Fruit fly (Drosophila melanogaster) whole organism, embryonic: Measurements from ENCODE around the gene Tsp29Fa.

Source experiments
- Aef1 ChIP-seq: fragments of 200-800 bp; sonication (Bioruptor generic); IDR thresholded peaks from 3 replicates; pipeline ENCODE4 v1.3.6; 2022; ENCODE audit warnings: missing biosample characterization, missing genetic modification characterization
- Atf3 ChIP-seq: fragments of 200-800 bp; sonication (Bioruptor generic); optimal IDR thresholded peaks from 3 replicates; lab custom pipeline; 2016; ENCODE audit warnings: missing biosample characterization, missing genetic modification characterization
- Awh ChIP-seq: fragments of 200-800 bp; sonication (Bioruptor generic); IDR thresholded peaks from 2 replicates; pipeline ENCODE4, ENCODE4 v1.3.6; 2022; ENCODE audit warnings: missing biosample characterization, missing genetic modification characterization
- CG12155 ChIP-seq: fragments of 200-800 bp; sonication (Bioruptor generic); optimal IDR thresholded peaks from 3 replicates; lab custom pipeline; 2016; ENCODE audit warnings: missing biosample characterization, missing genetic modification characterization
- CG1233 ChIP-seq: fragments of 200-800 bp; sonication (Bioruptor generic); optimal IDR thresholded peaks from 4 replicates; lab custom pipeline; 2018; ENCODE audit warnings: missing biosample characterization, mild to moderate bottlenecking, missing genetic modification characterization
- CG12744 ChIP-seq: fragments of 200-800 bp; sonication (Bioruptor generic); optimal IDR thresholded peaks from 2 replicates; lab custom pipeline; 2016; ENCODE audit warnings: missing biosample characterization, missing genetic modification characterization
- CG17802 ChIP-seq: fragments of 200-800 bp; sonication (Bioruptor generic); optimal IDR thresholded peaks from 2 replicates; lab custom pipeline; 2018; ENCODE audit warnings: missing biosample characterization, mild to moderate bottlenecking, missing genetic modification characterization, moderate library complexity
- CG1792 ChIP-seq: fragments of 200-800 bp; sonication (Bioruptor generic); optimal IDR thresholded peaks from 2 replicates; lab custom pipeline; 2016; ENCODE audit warnings: missing biosample characterization, missing genetic modification characterization
- CG1832 ChIP-seq: fragments of 200-800 bp; sonication (Bioruptor generic); optimal IDR thresholded peaks from 2 replicates; lab custom pipeline; 2017; ENCODE audit warnings: missing biosample characterization, mild to moderate bottlenecking, missing genetic modification characterization, inconsistent platforms
- CG2116 ChIP-seq: fragments of 200-800 bp; sonication (Bioruptor generic); optimal IDR thresholded peaks from 3 replicates; lab custom pipeline; 2018; ENCODE audit warnings: missing biosample characterization, mild to moderate bottlenecking, missing genetic modification characterization
- CG30020 ChIP-seq: fragments of 200-800 bp; optimal IDR thresholded peaks from 2 replicates; lab custom pipeline; 2019; ENCODE audit warnings: missing biosample characterization, mild to moderate bottlenecking, missing genetic modification characterization, moderate library complexity
- CG30403 ChIP-seq: fragments of 200-800 bp; sonication (Bioruptor generic); optimal IDR thresholded peaks from 3 replicates; lab custom pipeline; 2016; ENCODE audit warnings: missing biosample characterization, missing genetic modification characterization
- CG4730 ChIP-seq: fragments of 200-800 bp; sonication (Bioruptor generic); IDR thresholded peaks from 2 replicates; pipeline ENCODE4 v1.3.6; 2022; ENCODE audit warnings: missing biosample characterization, missing genetic modification characterization
- CG8290 ChIP-seq, 3 experiments: fragments of 200-800 bp; sonication (Bioruptor generic); optimal IDR thresholded peaks; 2 replicates each; lab custom pipeline; 2016 to 2019; ENCODE audit warnings: missing biosample characterization in 3 of 3, missing genetic modification characterization in 3 of 3, mild to moderate bottlenecking in 2 of 3, moderate library complexity in 1 of 3
- CG8765 ChIP-seq: fragments of 200-800 bp; sonication (Bioruptor generic); IDR thresholded peaks from 2 replicates; pipeline ENCODE4 v1.3.6; 2022; ENCODE audit warnings: missing biosample characterization, missing genetic modification characterization
- CG8924 ChIP-seq: fragments of 200-800 bp; optimal IDR thresholded peaks from 3 replicates; lab custom pipeline; 2019; ENCODE audit warnings: missing biosample characterization, mild to moderate bottlenecking, missing genetic modification characterization, moderate library complexity
- CG9727 ChIP-seq: fragments of 200-800 bp; sonication (Bioruptor generic); optimal IDR thresholded peaks from 3 replicates; lab custom pipeline; 2017; ENCODE audit warnings: missing biosample characterization, mild to moderate bottlenecking, missing genetic modification characterization
- CG9876 ChIP-seq: fragments of 200-800 bp; sonication (Bioruptor generic); optimal IDR thresholded peaks from 2 replicates; lab custom pipeline; 2016; ENCODE audit warnings: missing biosample characterization, missing genetic modification characterization
- Dad ChIP-seq: fragments of 200-800 bp; sonication (Bioruptor generic); optimal IDR thresholded peaks from 3 replicates; lab custom pipeline; 2016; ENCODE audit warnings: missing biosample characterization, missing genetic modification characterization
- Deaf1 ChIP-seq: fragments of 200-800 bp; optimal IDR thresholded peaks from 3 replicates; lab custom pipeline; 2019; ENCODE audit warnings: missing biosample characterization, mild to moderate bottlenecking, missing genetic modification characterization, moderate library complexity
- Doc2 ChIP-seq: fragments of 200-800 bp; sonication (Bioruptor generic); IDR thresholded peaks from 2 replicates; pipeline ENCODE4 v1.3.6; 2022; ENCODE audit warnings: missing biosample characterization, missing genetic modification characterization
- Doc3 ChIP-seq: fragments of 200-800 bp; sonication (Bioruptor generic); IDR thresholded peaks from 3 replicates; pipeline ENCODE4 v1.3.6; 2022; ENCODE audit warnings: missing biosample characterization, missing genetic modification characterization; ENCODE audit not compliant: partially characterized antibody
- Elba2 ChIP-seq: fragments of 200-800 bp; sonication (Bioruptor generic); optimal IDR thresholded peaks from 3 replicates; lab custom pipeline; 2016; ENCODE audit warnings: missing biosample characterization, missing genetic modification characterization
- Ets65A ChIP-seq: fragments of 200-800 bp; sonication (Bioruptor generic); peaks from one replicate; lab custom pipeline; 2016; ENCODE audit warnings: missing biosample characterization, missing genetic modification characterization
- H15 ChIP-seq: fragments of 200-800 bp; sonication (Bioruptor generic); IDR thresholded peaks from 3 replicates; pipeline ENCODE4 v1.3.6; 2022; ENCODE audit warnings: missing biosample characterization, missing genetic modification characterization
- Hmx ChIP-seq: fragments of 200-800 bp; sonication (Bioruptor generic); optimal IDR thresholded peaks from 2 replicates; lab custom pipeline; 2016; ENCODE audit warnings: missing biosample characterization, missing genetic modification characterization
- Hr3 ChIP-seq: fragments of 200-800 bp; sonication (Bioruptor generic); optimal IDR thresholded peaks from 3 replicates; lab custom pipeline; 2016; ENCODE audit warnings: missing biosample characterization, missing genetic modification characterization
- Mes4 ChIP-seq: fragments of 200-800 bp; sonication (Bioruptor generic); optimal IDR thresholded peaks from 2 replicates; lab custom pipeline; 2016; ENCODE audit warnings: missing biosample characterization, missing genetic modification characterization
- Mrtf ChIP-seq: fragments of 200-800 bp; sonication (Bioruptor generic); IDR thresholded peaks from 3 replicates; pipeline ENCODE4 v1.3.6; 2022; ENCODE audit warnings: missing biosample characterization, missing genetic modification characterization
- Optix ChIP-seq: fragments of 200-800 bp; sonication (Bioruptor generic); IDR thresholded peaks from 3 replicates; pipeline ENCODE4 v1.3.6; 2022; ENCODE audit warnings: missing biosample characterization, missing genetic modification characterization
- PHDP ChIP-seq: fragments of 200-800 bp; sonication (Bioruptor generic); optimal IDR thresholded peaks from 3 replicates; lab custom pipeline; 2018; ENCODE audit warnings: missing biosample characterization, mild to moderate bottlenecking, missing genetic modification characterization, moderate library complexity
- Stat92E ChIP-seq, 3 experiments: fragments of >200 bp in 2 of 3; fragments of 200-800 bp in 1 of 3; sonication (Bioruptor generic) in 1 of 3; optimal IDR thresholded peaks; 2 replicates each; lab custom pipeline; 2017 to 2019; ENCODE audit warnings: missing biosample characterization in 3 of 3, missing genetic modification characterization in 3 of 3, mild to moderate bottlenecking in 1 of 3, moderate library complexity in 1 of 3
- Vsx1 ChIP-seq: fragments of 200-800 bp; sonication (Bioruptor generic); optimal IDR thresholded peaks from 2 replicates; lab custom pipeline; 2017; ENCODE audit warnings: missing biosample characterization, mild to moderate bottlenecking, missing genetic modification characterization, missing genetic modification reagents
- ash1 ChIP-seq: fragments of 200-800 bp; sonication (Bioruptor generic); optimal IDR thresholded peaks from 2 replicates; lab custom pipeline; 2018; ENCODE audit warnings: missing biosample characterization, mild to moderate bottlenecking, missing genetic modification characterization
- chn ChIP-seq: fragments of 200-800 bp; sonication (Bioruptor generic); optimal IDR thresholded peaks from 2 replicates; lab custom pipeline; 2016; ENCODE audit warnings: missing biosample characterization, missing genetic modification characterization
- dan ChIP-seq: fragments of 200-800 bp; sonication (Bioruptor generic); IDR thresholded peaks from 2 replicates; pipeline ENCODE4 v1.3.6; 2022; ENCODE audit warnings: missing biosample characterization, missing genetic modification characterization
- en ChIP-seq: fragments of 200-800 bp; sonication (Bioruptor generic); optimal IDR thresholded peaks from 2 replicates; lab custom pipeline; 2016; ENCODE audit warnings: missing biosample characterization, missing genetic modification characterization
- ewg ChIP-seq: fragments of 200-800 bp; sonication (Bioruptor generic); optimal IDR thresholded peaks from 3 replicates; lab custom pipeline; 2017; ENCODE audit warnings: mild to moderate bottlenecking, missing biosample characterization, missing genetic modification reagents, missing genetic modification characterization
- exex ChIP-seq: fragments of 200-800 bp; sonication (Bioruptor generic); optimal IDR thresholded peaks from 4 replicates; lab custom pipeline; 2018; ENCODE audit warnings: missing biosample characterization, mild to moderate bottlenecking, missing genetic modification characterization, moderate library complexity
- gfzf ChIP-seq: fragments of 200-800 bp; sonication (Bioruptor generic); optimal IDR thresholded peaks from 2 replicates; lab custom pipeline; 2016; ENCODE audit warnings: missing biosample characterization, mild to moderate bottlenecking, missing genetic modification characterization, moderate library complexity
- gsb-n ChIP-seq: fragments of 200-800 bp; sonication (Bioruptor generic); optimal IDR thresholded peaks from 3 replicates; lab custom pipeline; 2018; ENCODE audit warnings: missing biosample characterization, mild to moderate bottlenecking, missing genetic modification characterization
- hbn ChIP-seq: fragments of 200-800 bp; sonication (Bioruptor generic); IDR thresholded peaks from 2 replicates; pipeline ENCODE4 v1.3.6; 2022; ENCODE audit warnings: missing biosample characterization, missing genetic modification characterization; ENCODE audit not compliant: partially characterized antibody
- hkb ChIP-seq, 2 experiments: fragments of 200-800 bp in 1 of 2; fragments of >200 bp in 1 of 2; sonication (Bioruptor generic) in 1 of 2; IDR thresholded peaks in 1 of 2; optimal IDR thresholded peaks in 1 of 2; 2 replicates each; pipeline versions ENCODE4 v1.3.6 to Lab custom; 2017 to 2022; ENCODE audit warnings: missing biosample characterization in 1 of 2, missing genetic modification characterization in 1 of 2
- p53 ChIP-seq: fragments of 200-800 bp; sonication (Bioruptor generic); optimal IDR thresholded peaks from 2 replicates; lab custom pipeline; 2016; ENCODE audit warnings: missing biosample characterization, missing genetic modification characterization
- repo ChIP-seq: fragments of 200-800 bp; sonication (Bioruptor generic); optimal IDR thresholded peaks from 2 replicates; lab custom pipeline; 2016; ENCODE audit warnings: missing biosample characterization, missing genetic modification characterization
- seq ChIP-seq: fragments of 200-800 bp; sonication (Bioruptor generic); IDR thresholded peaks from 2 replicates; pipeline ENCODE4 v1.3.6; 2022; ENCODE audit warnings: missing biosample characterization, missing genetic modification characterization
- tx ChIP-seq: fragments of 200-800 bp; sonication (Bioruptor generic); optimal IDR thresholded peaks from 2 replicates; lab custom pipeline; 2016; ENCODE audit warnings: missing biosample characterization, missing genetic modification characterization
- usp ChIP-seq: fragments of >200 bp; optimal IDR thresholded peaks from 2 replicates; lab custom pipeline; 2017; ENCODE audit warnings: missing biosample characterization, missing genetic modification characterization
- wek ChIP-seq: fragments of 200-800 bp; sonication (Bioruptor generic); optimal IDR thresholded peaks from 3 replicates; lab custom pipeline; 2018; ENCODE audit warnings: missing biosample characterization, mild to moderate bottlenecking, missing genetic modification characterization, moderate library complexity
- yki ChIP-seq: fragments of >200 bp; optimal IDR thresholded peaks from 3 replicates; lab custom pipeline; 2018
- zfh2 ChIP-seq: fragments of 200-800 bp; sonication (Bioruptor generic); optimal IDR thresholded peaks from 2 replicates; lab custom pipeline; 2016; ENCODE audit warnings: missing biosample characterization, missing genetic modification characterization

Tsp29Fa gene

DNA sequence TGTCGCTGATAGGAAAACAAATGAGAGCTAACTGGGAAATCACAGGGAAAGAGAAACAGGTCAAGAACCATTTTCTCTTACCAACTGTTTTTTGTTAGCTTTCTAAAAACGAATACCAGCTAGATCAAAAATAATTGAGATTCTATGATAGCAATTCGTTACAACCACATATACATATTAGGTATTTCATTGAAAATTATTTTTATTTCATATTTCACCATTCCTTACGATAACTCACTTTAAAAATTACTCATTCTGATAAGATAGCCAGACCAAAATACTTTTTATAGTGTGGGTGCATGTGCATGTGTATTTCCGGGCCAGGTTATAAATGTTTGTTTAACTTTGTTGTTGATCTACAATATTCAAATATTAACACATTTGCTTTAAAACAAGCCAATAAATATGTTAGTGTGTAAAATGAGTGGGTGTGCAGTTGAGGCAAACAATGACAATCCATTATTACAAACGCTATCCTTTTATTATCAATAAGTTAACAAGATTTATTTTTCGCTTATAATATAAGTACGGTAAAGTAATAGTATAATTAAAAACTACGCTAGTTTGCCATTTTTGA, 4.2 kb downstream of the Tsp29Fa start (continued):
- TF ChIP-seq CG2116 (GFP tag; lab: Kevin White, UChicago) (no peak), Doc2 (GFP tag; lab: Robert Waterston, UW) (no peak), exex (tag; lab: Kevin White, UChicago) (peak; percentile 28), zfh2 (GFP tag; lab: Kevin White, UChicago) (no peak), ash1 (GFP tag; lab: Kevin White, UChicago) (no peak), Dad (GFP tag; lab: Kevin White, UChicago) (no peak), CG30020 (tag; lab: Kevin White, UChicago) (no peak), Deaf1 (no peak), usp (GFP tag; lab: Kevin White, UChicago) (no peak), gsb-n (no peak), PHDP (tag; lab: Kevin White, UChicago) (peak; percentile 43), CG9727 (no peak), Vsx1 (GFP tag; lab: Kevin White, UChicago) (no peak), Awh (GFP tag; lab: Robert Waterston, UW) (no peak), yki (lab: Kevin White, UChicago) (no peak), Atf3 (GFP tag; lab: Kevin White, UChicago) (no peak), p53 (GFP tag; lab: Kevin White, UChicago) (no peak), hbn (GFP tag; lab: Robert Waterston, UW) (no peak), CG12744 (no peak), CG1233 (GFP tag; lab: Kevin White, UChicago) (no peak), Optix (GFP tag; lab: Robert Waterston, UW) (no peak), ewg (GFP tag; lab: Kevin White, UChicago) (no peak), CG17802 (tag; lab: Kevin White, UChicago) (no peak), chn (GFP tag; lab: Kevin White, UChicago) (no peak), CG1832 (GFP tag; lab: Kevin White, UChicago) (no peak), hkb (optimal IDR thresholded peaks at IDR 0.05; lab: Kevin White, UChicago) (no peak), hkb (GFP tag; IDR thresholded peaks at IDR 0.05; lab: Robert Waterston, UW) (no peak), CG8765 (GFP tag; lab: Robert Waterston, UW) (no peak), en (GFP tag; lab: Kevin White, UChicago) (no peak), Mes4 (no peak), Hmx (GFP tag; lab: Kevin White, UChicago) (no peak), CG12155 (no peak), CG8290 (GFP tag; optimal IDR thresholded peaks at IDR 0.05; lab: Kevin White, UChicago) (no peak), CG8290 (tag; optimal IDR thresholded peaks at IDR 0.05; lab: Kevin White, UChicago) (peak in 1 of 2 experiments; percentile 73), Doc3 (GFP tag; lab: Robert Waterston, UW) (no peak), Elba2 (GFP tag; lab: Kevin White, UChicago) (no peak), CG30403 (GFP tag; lab: Kevin White, UChicago) (no peak), H15 (GFP tag; lab: Robert Waterston, UW) (no peak), Mrtf (GFP tag; lab: Robert Waterston, UW) (no peak), gfzf (GFP tag; lab: Kevin White, UChicago) (no peak), seq (GFP tag; lab: Robert Waterston, UW) (no peak), CG1792 (GFP tag; lab: Kevin White, UChicago) (no peak), Ets65A (GFP tag; lab: Kevin White, UChicago) (no peak), CG9876 (GFP tag; lab: Kevin White, UChicago) (no peak), dan (GFP tag; lab: Robert Waterston, UW) (no peak), CG8924 (tag; lab: Kevin White, UChicago) (peak; percentile 5), Hr3 (no peak), wek (GFP tag; lab: Kevin White, UChicago) (peak; percentile 72), Aef1 (GFP tag; lab: Robert Waterston, UW) (no peak), Stat92E (GFP tag; optimal IDR thresholded peaks at IDR 0.05; lab: Kevin White, UChicago) (no peak), repo (GFP tag; lab: Kevin White, UChicago) (no peak), tx (GFP tag; lab: Kevin White, UChicago) (no peak), CG4730 (no peak)
